Worm (Caenorhabditis elegans): ENCODE measurements around the gene F49F1.17.
A peak's percentile ranks its signal among the peaks of the same experiment; 100 is the strongest.

DNA sequence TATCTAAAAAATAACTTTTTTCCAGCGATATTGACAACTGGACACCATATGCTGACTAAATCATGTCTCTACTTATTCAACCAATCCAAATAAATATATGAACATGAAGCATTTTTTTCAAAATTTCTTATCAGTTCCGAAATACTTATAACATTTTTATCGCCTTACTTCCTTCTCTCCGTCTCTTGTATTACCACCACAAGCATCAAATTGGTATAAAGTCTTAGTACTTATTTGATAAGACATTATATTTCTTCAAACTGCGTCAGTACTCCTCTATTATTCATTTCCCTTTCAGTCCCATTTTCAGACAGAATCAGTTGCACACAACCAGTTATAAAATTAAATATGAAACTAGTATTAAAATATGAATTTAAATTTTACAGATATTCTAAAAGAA, 12.2 kb upstream of the F49F1.17 start:
- no peak for TF ChIP-seq nhr-237 (tag; optimal IDR thresholded peaks at IDR 0.05)
- TF ChIP-seq lin-39 (tag; optimal IDR thresholded peaks at IDR 0.05), result no peak
- TF ChIP-seq tbx-2 (tag; optimal IDR thresholded peaks at IDR 0.05), result no peak
- TF ChIP-seq unc-62 (GFP tag; optimal IDR thresholded peaks at IDR 0.05), result no peak
- TF ChIP-seq egl-27 (tag; optimal IDR thresholded peaks at IDR 0.05), result no peak
- no peak for TF ChIP-seq ceh-9 (tag; optimal IDR thresholded peaks at IDR 0.05)
- TF ChIP-seq ceh-28 (tag; optimal IDR thresholded peaks at IDR 0.05), result no peak
- no peak for TF ChIP-seq nhr-11 (tag; optimal IDR thresholded peaks at IDR 0.05)
- TF ChIP-seq nhr-12 (tag; optimal IDR thresholded peaks at IDR 0.05), result no peak
- TF ChIP-seq pha-4 (tag; optimal IDR thresholded peaks at IDR 0.05), result peak; percentile 42
- TF ChIP-seq ama-1 (optimal IDR thresholded peaks at IDR 0.05), result no peak
